Fruit fly (Drosophila melanogaster) whole organism, embryonic: Measurements from ENCODE around the gene SclB.

ENCODE experiments used
- ATbp ChIP-seq: fragments of 200-800 bp; sonication (Bioruptor generic); optimal IDR thresholded peaks from 2 replicates; lab custom pipeline; 2017; ENCODE audit warnings: missing biosample characterization, mild to moderate bottlenecking, missing genetic modification characterization, missing genetic modification reagents
- Abd-B ChIP-seq: fragments of 200-800 bp; sonication (Bioruptor generic); optimal IDR thresholded peaks from 2 replicates; lab custom pipeline; 2018; ENCODE audit warnings: missing biosample characterization, mild to moderate bottlenecking, missing genetic modification characterization, moderate library complexity
- Antp ChIP-seq: fragments of 200-800 bp; sonication (Bioruptor generic); optimal IDR thresholded peaks from 3 replicates; lab custom pipeline; 2016; ENCODE audit warnings: missing biosample characterization, missing genetic modification characterization
- Atf6 ChIP-seq: fragments of 200-800 bp; sonication (Bioruptor generic); IDR thresholded peaks from 2 replicates; pipeline ENCODE4 v1.3.6; 2022; ENCODE audit warnings: missing biosample characterization, missing genetic modification characterization
- Bteb2 ChIP-seq: fragments of 200-800 bp; sonication (Bioruptor generic); optimal IDR thresholded peaks from 2 replicates; lab custom pipeline; 2016; ENCODE audit warnings: missing biosample characterization, missing genetic modification characterization
- CG10209 ChIP-seq: fragments of 200-800 bp; sonication (Bioruptor generic); optimal IDR thresholded peaks from 3 replicates; lab custom pipeline; 2017; ENCODE audit warnings: missing biosample characterization, mild to moderate bottlenecking, missing genetic modification characterization, missing genetic modification reagents
- CG10366 ChIP-seq: fragments of 200-800 bp; sonication (Bioruptor generic); IDR thresholded peaks from 2 replicates; pipeline ENCODE4 v1.3.6; 2022; ENCODE audit warnings: missing biosample characterization, missing genetic modification characterization
- CG13296 ChIP-seq: fragments of 200-800 bp; sonication (Bioruptor generic); optimal IDR thresholded peaks from 3 replicates; lab custom pipeline; 2018; ENCODE audit warnings: missing biosample characterization, mild to moderate bottlenecking, missing genetic modification characterization
- CG15696 ChIP-seq: fragments of 200-800 bp; sonication (Bioruptor generic); optimal IDR thresholded peaks from 2 replicates; lab custom pipeline; 2019; ENCODE audit warnings: missing biosample characterization, mild to moderate bottlenecking, missing genetic modification characterization, moderate library complexity
- CG1602 ChIP-seq: fragments of 200-800 bp; sonication (Bioruptor generic); optimal IDR thresholded peaks from 3 replicates; lab custom pipeline; 2016; ENCODE audit warnings: missing biosample characterization, missing genetic modification characterization
- CG16813 ChIP-seq: fragments of 200-800 bp; sonication (Bioruptor generic); IDR thresholded peaks from 3 replicates; pipeline ENCODE4 v1.3.6; 2022; ENCODE audit warnings: missing biosample characterization, missing genetic modification characterization; ENCODE audit not compliant: partially characterized antibody
- CG16863 ChIP-seq: fragments of 200-800 bp; sonication (Bioruptor generic); optimal IDR thresholded peaks from 3 replicates; lab custom pipeline; 2016; ENCODE audit warnings: missing biosample characterization, missing genetic modification characterization
- CG17361 ChIP-seq: fragments of 200-800 bp; sonication (Bioruptor generic); IDR thresholded peaks from 3 replicates; pipeline ENCODE4 v1.3.6; 2022; ENCODE audit warnings: missing biosample characterization, missing genetic modification characterization
- CG2116 ChIP-seq: fragments of 200-800 bp; sonication (Bioruptor generic); optimal IDR thresholded peaks from 3 replicates; lab custom pipeline; 2018; ENCODE audit warnings: missing biosample characterization, mild to moderate bottlenecking, missing genetic modification characterization
- CG2199 ChIP-seq: fragments of 200-800 bp; sonication (Bioruptor generic); IDR thresholded peaks from 3 replicates; pipeline ENCODE4 v1.3.6; 2022; ENCODE audit warnings: missing biosample characterization, missing genetic modification characterization
- CG30431 ChIP-seq: fragments of 200-800 bp; sonication (Bioruptor generic); optimal IDR thresholded peaks from 2 replicates; lab custom pipeline; 2017; ENCODE audit warnings: missing biosample characterization, missing genetic modification characterization
- CG31388 ChIP-seq: fragments of 200-800 bp; sonication (Bioruptor generic); optimal IDR thresholded peaks from 2 replicates; lab custom pipeline; 2016; ENCODE audit warnings: missing biosample characterization, missing genetic modification characterization
- CG32767 ChIP-seq: fragments of 200-800 bp; sonication (Bioruptor generic); IDR thresholded peaks from 2 replicates; pipeline ENCODE4 v1.3.6; 2022; ENCODE audit warnings: missing biosample characterization, missing genetic modification characterization
- CG34376 ChIP-seq: fragments of 200-800 bp; sonication (Bioruptor generic); optimal IDR thresholded peaks from 2 replicates; lab custom pipeline; 2018; ENCODE audit warnings: missing biosample characterization, mild to moderate bottlenecking, missing genetic modification characterization
- CG3847 ChIP-seq: fragments of 200-800 bp; sonication (Bioruptor generic); IDR thresholded peaks from 2 replicates; pipeline ENCODE4 v1.3.6; 2022; ENCODE audit warnings: missing biosample characterization, missing genetic modification characterization
- CG6813 ChIP-seq: fragments of 200-800 bp; sonication (Bioruptor generic); optimal IDR thresholded peaks from 2 replicates; lab custom pipeline; 2017; ENCODE audit warnings: missing biosample characterization, missing genetic modification characterization, mild to moderate bottlenecking, moderate library complexity, missing genetic modification reagents
- CG9437 ChIP-seq: fragments of 200-800 bp; sonication (Bioruptor generic); optimal IDR thresholded peaks from 2 replicates; lab custom pipeline; 2018; ENCODE audit warnings: missing biosample characterization, mild to moderate bottlenecking, missing genetic modification characterization
- CrebB ChIP-seq: fragments of 200-800 bp; sonication (Bioruptor generic); optimal IDR thresholded peaks from 3 replicates; lab custom pipeline; 2018; ENCODE audit warnings: missing biosample characterization, mild to moderate bottlenecking, missing genetic modification characterization
- D ChIP-seq, 2 experiments: fragments of 200-800 bp in 1 of 2; fragments of >200 bp in 1 of 2; sonication (Bioruptor generic) in 1 of 2; optimal IDR thresholded peaks; 2 replicates in 1 of 2; 3 replicates in 1 of 2; lab custom pipeline; 2017; ENCODE audit warnings: mild to moderate bottlenecking in 1 of 2, missing biosample characterization in 1 of 2, missing genetic modification characterization in 1 of 2, missing genetic modification reagents in 1 of 2
- Dp ChIP-seq: fragments of 200-800 bp; sonication (Bioruptor generic); optimal IDR thresholded peaks from 2 replicates; lab custom pipeline; 2018; ENCODE audit warnings: missing biosample characterization, mild to moderate bottlenecking, missing genetic modification characterization, moderate library complexity
- Gsc ChIP-seq: fragments of 200-800 bp; sonication (Bioruptor generic); IDR thresholded peaks from 2 replicates; pipeline ENCODE4 v1.3.6; 2022; ENCODE audit warnings: missing biosample characterization, missing genetic modification characterization
- Lhr ChIP-seq: fragments of 200-800 bp; sonication (Bioruptor generic); optimal IDR thresholded peaks from 3 replicates; lab custom pipeline; 2017; ENCODE audit warnings: mild to moderate bottlenecking, missing biosample characterization, missing genetic modification reagents, missing genetic modification characterization
- Mad ChIP-seq: fragments of 200-800 bp; sonication (Bioruptor generic); optimal IDR thresholded peaks from 2 replicates; lab custom pipeline; 2016; ENCODE audit warnings: missing biosample characterization, missing genetic modification characterization
- Myb ChIP-seq: fragments of 200-800 bp; sonication (Bioruptor generic); optimal IDR thresholded peaks from 2 replicates; lab custom pipeline; 2016; ENCODE audit warnings: missing biosample characterization, missing genetic modification characterization
- Pdp1 ChIP-seq, 2 experiments: fragments of 200-800 bp; sonication (Bioruptor generic); optimal IDR thresholded peaks; 3 replicates each; lab custom pipeline; 2016; ENCODE audit warnings: missing biosample characterization in 2 of 2, missing genetic modification characterization in 2 of 2, mild to moderate bottlenecking in 1 of 2, moderate library complexity in 1 of 2
- abd-A ChIP-seq: fragments of 200-800 bp; sonication (Bioruptor generic); optimal IDR thresholded peaks from 3 replicates; lab custom pipeline; 2019; ENCODE audit warnings: missing biosample characterization, mild to moderate bottlenecking, missing genetic modification characterization, moderate library complexity
- btn ChIP-seq: fragments of 200-800 bp; sonication (Bioruptor generic); optimal IDR thresholded peaks from 2 replicates; lab custom pipeline; 2016; ENCODE audit warnings: missing biosample characterization, missing genetic modification characterization
- cg ChIP-seq: fragments of 200-800 bp; sonication (Bioruptor generic); optimal IDR thresholded peaks from 3 replicates; lab custom pipeline; 2019; ENCODE audit warnings: missing biosample characterization, mild to moderate bottlenecking, missing genetic modification characterization, moderate library complexity
- chm ChIP-seq: fragments of 200-800 bp; sonication (Bioruptor generic); IDR thresholded peaks from 2 replicates; pipeline ENCODE4 v1.3.6; 2022; ENCODE audit warnings: missing biosample characterization, missing genetic modification characterization
- dm ChIP-seq: fragments of 200-800 bp; sonication (Bioruptor generic); optimal IDR thresholded peaks from 3 replicates; lab custom pipeline; 2016; ENCODE audit warnings: missing biosample characterization, missing genetic modification characterization
- emc ChIP-seq: fragments of 200-800 bp; sonication (Bioruptor generic); optimal IDR thresholded peaks from 2 replicates; lab custom pipeline; 2016; ENCODE audit warnings: missing biosample characterization, missing genetic modification characterization
- gcm ChIP-seq: fragments of 200-800 bp; sonication (Bioruptor generic); optimal IDR thresholded peaks from 2 replicates; lab custom pipeline; 2019; ENCODE audit warnings: missing biosample characterization, mild to moderate bottlenecking, missing genetic modification characterization, moderate library complexity
- gfzf ChIP-seq: fragments of 200-800 bp; sonication (Bioruptor generic); optimal IDR thresholded peaks from 2 replicates; lab custom pipeline; 2016; ENCODE audit warnings: missing biosample characterization, mild to moderate bottlenecking, missing genetic modification characterization, moderate library complexity
- hb ChIP-seq: fragments of 200-800 bp; sonication (Bioruptor generic); IDR thresholded peaks from 3 replicates; pipeline ENCODE4 v1.3.6; 2022; ENCODE audit warnings: missing biosample characterization, missing genetic modification characterization; ENCODE audit not compliant: partially characterized antibody
- maf-S ChIP-seq: fragments of 200-800 bp; sonication (Bioruptor generic); optimal IDR thresholded peaks from 2 replicates; lab custom pipeline; 2016; ENCODE audit warnings: missing biosample characterization, missing genetic modification characterization
- oc ChIP-seq: fragments of 200-800 bp; sonication (Bioruptor generic); optimal IDR thresholded peaks from 2 replicates; lab custom pipeline; 2018; ENCODE audit warnings: missing biosample characterization, mild to moderate bottlenecking, missing genetic modification characterization, moderate library complexity
- pita ChIP-seq: fragments of 200-800 bp; sonication (Bioruptor generic); optimal IDR thresholded peaks from 2 replicates; lab custom pipeline; 2017; ENCODE audit warnings: missing biosample characterization, mild to moderate bottlenecking, missing genetic modification characterization
- pum ChIP-seq: fragments of 200-800 bp; sonication (Bioruptor generic); optimal IDR thresholded peaks from 2 replicates; lab custom pipeline; 2016; ENCODE audit warnings: missing biosample characterization, missing genetic modification characterization
- schlank ChIP-seq: fragments of 200-800 bp; sonication (Bioruptor generic); optimal IDR thresholded peaks from 2 replicates; lab custom pipeline; 2018; ENCODE audit warnings: missing biosample characterization, mild to moderate bottlenecking, missing genetic modification characterization
- scrt ChIP-seq: fragments of 200-800 bp; sonication (Bioruptor generic); optimal IDR thresholded peaks from 2 replicates; lab custom pipeline; 2018; ENCODE audit warnings: missing biosample characterization, mild to moderate bottlenecking, missing genetic modification characterization, moderate library complexity
- sens-2 ChIP-seq: fragments of 200-800 bp; sonication (Bioruptor generic); IDR thresholded peaks from 2 replicates; pipeline ENCODE4 v1.3.6; 2022; ENCODE audit warnings: missing biosample characterization, missing genetic modification characterization
- sima ChIP-seq: fragments of 200-800 bp; sonication (Bioruptor generic); optimal IDR thresholded peaks from 2 replicates; lab custom pipeline; 2016; ENCODE audit warnings: missing biosample characterization, missing genetic modification characterization
- trh ChIP-seq: fragments of 200-800 bp; sonication (Bioruptor generic); optimal IDR thresholded peaks from 2 replicates; lab custom pipeline; 2016; ENCODE audit warnings: missing biosample characterization, missing genetic modification characterization

The SclB gene

dm6 chr2L:16815989-16816749, 21.6 kb upstream of the SclB start, which contains the start of gene mdy (continued):
- TF ChIP-seq CG6813 (no peak), Dp (GFP tag; lab: Kevin White, UChicago) (peak; percentile 89), schlank (no peak), abd-A (no peak), CG2116 (GFP tag; lab: Kevin White, UChicago) (peak; percentile 74), CG16863 (GFP tag; lab: Kevin White, UChicago) (peak; percentile 55), maf-S (GFP tag; lab: Kevin White, UChicago) (peak; percentile 23), ATbp (GFP tag; lab: Kevin White, UChicago) (peak; percentile 44), CG31388 (GFP tag; lab: Kevin White, UChicago) (no peak), chm (no peak; the same call in 1 of the 2 replicates), CG13296 (GFP tag; lab: Kevin White, UChicago) (no peak), cg (GFP tag; lab: Kevin White, UChicago) (no peak), D (optimal IDR thresholded peaks at IDR 0.05; lab: Kevin White, UChicago) (no peak), D (GFP tag; optimal IDR thresholded peaks at IDR 0.05; lab: Kevin White, UChicago) (peak; percentile 52), pita (GFP tag; lab: Kevin White, UChicago) (peak; percentile 1), CrebB (tag; lab: Kevin White, UChicago) (no peak), Myb (GFP tag; lab: Kevin White, UChicago) (peak; percentile 32), Lhr (GFP tag; lab: Kevin White, UChicago) (peak; percentile 79), CG1602 (GFP tag; lab: Kevin White, UChicago) (peak; percentile 44), CG30431 (peak; percentile 15), gfzf (GFP tag; lab: Kevin White, UChicago) (no peak), emc (GFP tag; lab: Kevin White, UChicago) (no peak), sima (GFP tag; lab: Kevin White, UChicago) (no peak), CG32767 (GFP tag; lab: Robert Waterston, UW) (no peak; the same call in 1 of the 2 replicates), Pdp1 (GFP tag; optimal IDR thresholded peaks at IDR 0.05; lab: Kevin White, UChicago) (peak; percentile 46 to 58), CG15696 (tag; lab: Kevin White, UChicago) (peak; percentile 15), oc (tag; lab: Kevin White, UChicago) (no peak), Abd-B (peak; percentile 7), sens-2 (GFP tag; lab: Robert Waterston, UW) (no peak), gcm (GFP tag; lab: Kevin White, UChicago) (peak; percentile 14), pum (GFP tag; lab: Kevin White, UChicago) (peak; percentile 2), Mad (GFP tag; lab: Kevin White, UChicago) (peak; percentile 50), CG17361 (GFP tag; lab: Robert Waterston, UW) (peak; percentile 70; the same call in 2 of the 3 replicates), CG34376 (GFP tag; lab: Kevin White, UChicago) (peak; percentile 69), dm (GFP tag; lab: Kevin White, UChicago) (no peak), hb (GFP tag; lab: Robert Waterston, UW) (0 out of 3 replicates have a peak, but pooled peaks have one; percentile 15), CG10209 (GFP tag; lab: Kevin White, UChicago) (peak; percentile 51), trh (GFP tag; lab: Kevin White, UChicago) (no peak), scrt (GFP tag; lab: Kevin White, UChicago) (no peak), Atf6 (GFP tag; lab: Robert Waterston, UW) (peak; percentile 59; the same call in 1 of the 2 replicates), CG16813 (GFP tag; lab: Robert Waterston, UW) (peak; percentile 52; the same call in 2 of the 3 replicates), Gsc (no peak), btn (GFP tag; lab: Kevin White, UChicago) (no peak), Antp (peak; percentile 56), CG10366 (GFP tag; lab: Robert Waterston, UW) (peak; percentile 49), Bteb2 (peak; percentile 47), CG9437 (no peak), CG3847 (GFP tag; lab: Robert Waterston, UW) (peak; percentile 50; the same call in 1 of the 2 replicates), CG2199 (GFP tag; lab: Robert Waterston, UW) (0 out of 3 replicates have a peak, but pooled peaks have one; percentile 61)
